Worm (Caenorhabditis elegans) whole organism, L1 larva: ENCODE measurements around the gene hda-11.

Experiments used
- C04F5.9 ChIP-seq: sonication (generic microtip); optimal IDR thresholded peaks from 2 replicates; lab custom pipeline; 2016; ENCODE audit warnings: missing genetic modification characterization, missing compliant biosample characterization
- C34B4.2 ChIP-seq: sonication (generic microtip); optimal IDR thresholded peaks from 2 replicates; lab custom pipeline; 2017; ENCODE audit warnings: mild to moderate bottlenecking, missing genetic modification characterization, missing compliant biosample characterization
- alr-1 ChIP-seq: fragments of 200-800 bp; sonication (Bioruptor generic); optimal IDR thresholded peaks from 2 replicates; lab custom pipeline; 2018; ENCODE audit warnings: borderline replicate concordance, mild to moderate bottlenecking, missing genetic modification characterization, missing compliant biosample characterization
- ama-1 ChIP-seq: fragments of 150-350 bp; optimal IDR thresholded peaks from 2 replicates; lab custom pipeline; 2014
- ceh-63 ChIP-seq: fragments of 200-800 bp; sonication (Bioruptor generic); optimal IDR thresholded peaks from 2 replicates; lab custom pipeline; 2018; ENCODE audit warnings: mild to moderate bottlenecking, missing genetic modification characterization, missing compliant biosample characterization
- ceh-82 ChIP-seq, 3 experiments: fragments of 150-350 bp in 1 of 3; sonication (generic microtip) in 2 of 3; optimal IDR thresholded peaks; 2 replicates each; lab custom pipeline; 2014 to 2017; ENCODE audit warnings: missing biosample characterization in 3 of 3, missing genetic modification characterization in 3 of 3
- efl-1 ChIP-seq, 4 experiments: fragments of 150-350 bp; optimal IDR thresholded peaks in 3 of 4; peaks in 1 of 4; 1 replicate in 1 of 4; 2 replicates in 3 of 4; lab custom pipeline; 2014; ENCODE audit warnings: missing biosample characterization in 2 of 4, missing genetic modification characterization in 2 of 4, missing genetic modification reagents in 2 of 4
- elt-2 ChIP-seq: sonication (generic microtip); optimal IDR thresholded peaks from 2 replicates; lab custom pipeline; 2016; ENCODE audit warnings: missing genetic modification characterization, mild to moderate bottlenecking, inconsistent platforms, missing compliant biosample characterization, missing genetic modification reagents
- ets-5 ChIP-seq: fragments of 200-800 bp; sonication (Bioruptor generic); IDR thresholded peaks from 2 replicates; pipeline ENCODE4 v1.3.6; 2022; ENCODE audit warnings: missing genetic modification characterization, missing compliant biosample characterization
- fkh-4 ChIP-seq: sonication (generic microtip); optimal IDR thresholded peaks from 2 replicates; lab custom pipeline; 2016; ENCODE audit warnings: missing compliant biosample characterization, missing genetic modification characterization, borderline replicate concordance
- fos-1 ChIP-seq: fragments of 150-350 bp; optimal IDR thresholded peaks from 2 replicates; lab custom pipeline; 2014; ENCODE audit warnings: missing biosample characterization, missing genetic modification characterization
- hpl-2 ChIP-seq: fragments of 150-350 bp; optimal IDR thresholded peaks from 2 replicates; lab custom pipeline; 2014; ENCODE audit warnings: missing biosample characterization, missing genetic modification reagents, missing genetic modification characterization
- lin-13 ChIP-seq: fragments of 150-350 bp; optimal IDR thresholded peaks from 2 replicates; lab custom pipeline; 2014; ENCODE audit warnings: missing biosample characterization, missing genetic modification reagents, missing genetic modification characterization
- lin-14 ChIP-seq: fragments of 200-800 bp; sonication (Bioruptor generic); optimal IDR thresholded peaks from 2 replicates; lab custom pipeline; 2018; ENCODE audit warnings: mild to moderate bottlenecking, missing genetic modification characterization, moderate library complexity, missing compliant biosample characterization
- lin-15B ChIP-seq: fragments of 150-350 bp; sonication (generic microtip); optimal IDR thresholded peaks from 3 replicates; lab custom pipeline; 2014; ENCODE audit warnings: missing biosample characterization, missing genetic modification characterization
- lin-35 ChIP-seq, 2 experiments: fragments of 150-350 bp; optimal IDR thresholded peaks; 2 replicates each; lab custom pipeline; 2014; ENCODE audit warnings: missing biosample characterization in 2 of 2, missing genetic modification characterization in 2 of 2, missing genetic modification reagents in 2 of 2
- lin-39 ChIP-seq: fragments of 150-350 bp; optimal IDR thresholded peaks from 2 replicates; lab custom pipeline; 2014; ENCODE audit warnings: missing biosample characterization, missing genetic modification reagents, missing genetic modification characterization
- lir-3 ChIP-seq: sonication (generic microtip); optimal IDR thresholded peaks from 2 replicates; lab custom pipeline; 2016; ENCODE audit warnings: mild to moderate bottlenecking, missing genetic modification characterization, moderate library complexity, missing compliant biosample characterization; ENCODE audit not compliant: poor library complexity
- mab-9 ChIP-seq: fragments of 200-800 bp; sonication (Bioruptor generic); IDR thresholded peaks from 2 replicates; pipeline ENCODE4 v1.3.6; 2022; ENCODE audit warnings: missing genetic modification reagents, missing genetic modification characterization, missing compliant biosample characterization
- mef-2 ChIP-seq: fragments of 150-350 bp; optimal IDR thresholded peaks from 2 replicates; lab custom pipeline; 2014; ENCODE audit warnings: missing biosample characterization, missing genetic modification characterization
- nhr-12 ChIP-seq: sonication (generic microtip); optimal IDR thresholded peaks from 2 replicates; lab custom pipeline; 2017; ENCODE audit warnings: missing biosample characterization, missing genetic modification characterization
- nhr-237 ChIP-seq: fragments of 150-350 bp; optimal IDR thresholded peaks from 2 replicates; lab custom pipeline; 2014; ENCODE audit warnings: missing biosample characterization, missing genetic modification characterization
- nhr-47 ChIP-seq: sonication (generic microtip); optimal IDR thresholded peaks from 2 replicates; lab custom pipeline; 2016; ENCODE audit warnings: mild to moderate bottlenecking, missing genetic modification characterization, moderate library complexity, missing compliant biosample characterization
- nhr-71 ChIP-seq: sonication (generic microtip); optimal IDR thresholded peaks from 2 replicates; lab custom pipeline; 2016; ENCODE audit warnings: mild to moderate bottlenecking, missing genetic modification characterization, moderate library complexity, missing compliant biosample characterization
- nhr-84 ChIP-seq: sonication (generic microtip); optimal IDR thresholded peaks from 2 replicates; lab custom pipeline; 2017; ENCODE audit warnings: missing biosample characterization, missing genetic modification characterization
- nhr-85 ChIP-seq: sonication (generic microtip); peaks from one replicate; lab custom pipeline; 2016; ENCODE audit warnings: missing genetic modification characterization, inconsistent platforms, missing compliant biosample characterization
- nhr-90 ChIP-seq: sonication (generic microtip); optimal IDR thresholded peaks from 2 replicates; lab custom pipeline; 2016; ENCODE audit warnings: mild to moderate bottlenecking, missing genetic modification characterization, missing compliant biosample characterization; ENCODE audit not compliant: poor library complexity
- pax-3 ChIP-seq: fragments of 200-800 bp; sonication (Bioruptor generic); optimal IDR thresholded peaks from 2 replicates; lab custom pipeline; 2018; ENCODE audit warnings: mild to moderate bottlenecking, missing genetic modification characterization, moderate library complexity, missing compliant biosample characterization
- pqm-1 ChIP-seq: sonication (generic microtip); optimal IDR thresholded peaks from 3 replicates; lab custom pipeline; 2017; ENCODE audit warnings: missing biosample characterization, missing genetic modification characterization
- rnt-1 ChIP-seq: sonication (generic microtip); optimal IDR thresholded peaks from 2 replicates; lab custom pipeline; 2016; ENCODE audit warnings: mild to moderate bottlenecking, missing genetic modification characterization, moderate library complexity, missing compliant biosample characterization
- skn-1 ChIP-seq: fragments of 150-350 bp; optimal IDR thresholded peaks from 2 replicates; lab custom pipeline; 2014; ENCODE audit warnings: missing biosample characterization, missing genetic modification characterization
- snpc-4 ChIP-seq: fragments of 150-350 bp; optimal IDR thresholded peaks from 2 replicates; lab custom pipeline; 2014; ENCODE audit warnings: missing biosample characterization, missing genetic modification characterization
- snu-23 ChIP-seq: sonication (generic microtip); optimal IDR thresholded peaks from 2 replicates; lab custom pipeline; 2016; ENCODE audit warnings: missing genetic modification characterization, missing compliant biosample characterization
- tlp-1 ChIP-seq: fragments of 150-350 bp; optimal IDR thresholded peaks from 2 replicates; lab custom pipeline; 2014; ENCODE audit warnings: missing biosample characterization, missing genetic modification characterization
- unc-30 ChIP-seq: sonication (generic microtip); optimal IDR thresholded peaks from 2 replicates; lab custom pipeline; 2017; ENCODE audit warnings: missing biosample characterization, missing genetic modification characterization
- zag-1 ChIP-seq: fragments of 150-350 bp; optimal IDR thresholded peaks from 2 replicates; lab custom pipeline; 2014; ENCODE audit warnings: missing biosample characterization, missing genetic modification characterization
- zip-4 ChIP-seq: fragments of 200-800 bp; sonication (Bioruptor generic); optimal IDR thresholded peaks from 2 replicates; lab custom pipeline; 2018; ENCODE audit warnings: mild to moderate bottlenecking, missing genetic modification characterization, moderate library complexity, missing compliant biosample characterization

hda-11 gene

ce11 chrV:10483995-10484394 is 42.0 kb upstream of the hda-11 start:
- TF ChIP-seq alr-1 (tag; lab: Kevin White, UChicago), result no peak
- no peak for TF ChIP-seq zag-1 (tag; lab: Kevin White, UChicago)
- peak; percentile 63 for TF ChIP-seq elt-2 (tag; lab: Kevin White, UChicago)
- TF ChIP-seq ets-5, result no peak
- TF ChIP-seq hpl-2 (GFP tag; lab: Kevin White, UChicago), result no peak
- no peak for TF ChIP-seq efl-1 (optimal IDR thresholded peaks at IDR 0.05; lab: Kevin White, UChicago)
- TF ChIP-seq efl-1 (GFP tag; optimal IDR thresholded peaks at IDR 0.05 in 1 of 2; lab: Kevin White, UChicago), result peak in 1 of 2 experiments; percentile 57
- TF ChIP-seq pqm-1 (tag; lab: Kevin White, UChicago), result no peak
- peak in 1 of 2 experiments; percentile 18 for TF ChIP-seq lin-35 (GFP tag; optimal IDR thresholded peaks at IDR 0.05; lab: Kevin White, UChicago)
- TF ChIP-seq nhr-85 (tag; lab: Kevin White, UChicago), result no peak
- no peak for TF ChIP-seq lin-15B (tag; lab: Kevin White, UChicago)

DNA sequence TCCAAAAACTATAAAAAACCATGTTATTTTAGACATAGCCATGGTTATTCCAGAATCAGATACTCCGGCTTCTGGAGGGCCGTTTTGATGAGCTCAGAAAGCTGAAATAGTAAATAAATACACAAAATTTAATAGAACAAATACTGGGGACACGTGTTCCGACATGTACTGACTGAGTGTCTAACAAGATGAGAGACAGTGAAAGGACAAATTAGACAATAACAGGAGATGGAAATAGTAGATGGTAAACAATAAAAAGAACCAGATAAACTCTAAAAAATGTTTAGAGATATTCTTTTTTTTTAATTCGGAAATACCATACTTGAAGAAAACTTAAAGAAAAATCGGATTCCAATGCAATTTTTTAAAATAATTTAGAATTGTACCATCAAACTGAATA is 41.3 kb upstream of the hda-11 start, which contains the start of gene Y32F6B.1:
Gene Y32F6B.1 (minus strand): TSS at position 101 of the 400 bp plus-strand sequence.
- TF ChIP-seq mef-2 (tag; lab: Kevin White, UChicago), result no peak
- TF ChIP-seq mab-9 (GFP tag; lab: Robert Waterston, UW), result no peak
- TF ChIP-seq skn-1 (tag; lab: Kevin White, UChicago), result no peak
- no peak for TF ChIP-seq tlp-1
- TF ChIP-seq snpc-4 (tag; lab: Kevin White, UChicago), result no peak
- TF ChIP-seq lir-3 (tag; lab: Kevin White, UChicago), result no peak
- no peak for TF ChIP-seq hpl-2 (GFP tag; lab: Kevin White, UChicago)
- no peak for TF ChIP-seq ceh-63 (GFP tag; lab: Kevin White, UChicago)
- TF ChIP-seq nhr-71 (tag; lab: Kevin White, UChicago), result no peak
- TF ChIP-seq rnt-1 (tag; lab: Kevin White, UChicago), result no peak
- TF ChIP-seq snu-23 (GFP tag; lab: Kevin White, UChicago), result no peak
- TF ChIP-seq ama-1 (lab: Kevin White, UChicago), result no peak
- TF ChIP-seq lin-39 (tag; lab: Kevin White, UChicago), result no peak

DNA sequence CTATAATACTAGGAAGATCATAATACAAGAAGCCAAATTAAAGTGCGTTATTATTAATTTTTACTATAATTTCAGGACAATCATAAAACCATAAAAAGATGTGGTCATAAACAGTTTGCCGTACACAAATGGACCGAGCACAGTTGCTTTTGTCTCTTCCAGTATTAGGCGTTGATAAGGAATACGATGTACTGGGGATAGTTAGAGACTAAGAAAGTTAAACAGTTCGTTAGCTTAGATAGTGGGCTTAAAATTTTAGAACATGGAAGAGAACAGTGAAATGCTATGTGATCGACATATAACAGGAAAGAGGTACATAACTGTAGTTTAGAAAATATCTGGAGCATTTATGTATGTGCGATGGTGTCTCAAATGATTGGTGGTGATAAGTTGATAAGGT is 40.6 kb upstream of the hda-11 start:
- TF ChIP-seq nhr-84 (tag; lab: Kevin White, UChicago) (no peak), nhr-90 (tag; lab: Kevin White, UChicago) (no peak), nhr-47 (tag; lab: Kevin White, UChicago) (no peak), lin-13 (GFP tag; lab: Kevin White, UChicago) (no peak), elt-2 (tag; lab: Kevin White, UChicago) (peak; percentile 45)

ce11 chrV:10489998-10490397 is 36.0 kb upstream of the hda-11 start, which contains the start of gene ncx-5:
ncx-5 (minus strand) TSS chrV:10490098.
- TF ChIP-seq nhr-12 (no peak), pax-3 (tag; lab: Kevin White, UChicago) (no peak), nhr-237 (tag; lab: Kevin White, UChicago) (no peak), zip-4 (GFP tag; lab: Kevin White, UChicago) (no peak), lin-14 (no peak), nhr-47 (tag; lab: Kevin White, UChicago) (no peak), skn-1 (tag; lab: Kevin White, UChicago) (no peak), alr-1 (tag; lab: Kevin White, UChicago) (no peak), ets-5 (no peak), nhr-84 (tag; lab: Kevin White, UChicago) (no peak), C34B4.2 (no peak), C04F5.9 (no peak), unc-30 (no peak), fos-1 (tag; lab: Kevin White, UChicago) (no peak), fkh-4 (tag; lab: Kevin White, UChicago) (no peak), ceh-82 (tag; optimal IDR thresholded peaks at IDR 0.05; lab: Kevin White, UChicago) (no peak), tlp-1 (no peak)
